Worm (Caenorhabditis elegans) whole organism, L4 larva: ENCODE measurements around the gene lips-15.
"Not testable (repeated sequence)": the region's sequence is repeated elsewhere in the genome, so short reads cannot be mapped to it uniquely, and the experiment has no call there.

ENCODE experiments used
- D1046.2 ChIP-seq: fragments of 200-800 bp; sonication (Bioruptor generic); IDR thresholded peaks from 2 replicates; pipeline ENCODE4 v1.3.6; 2022; ENCODE audit warnings: missing genetic modification characterization, missing compliant biosample characterization
- F26F4.8 ChIP-seq: fragments of 200-800 bp; sonication (Bioruptor generic); conservative IDR thresholded peaks from 2 replicates; pipeline ENCODE4 v1.3.6; 2022; ENCODE audit warnings: missing genetic modification characterization, missing compliant biosample characterization
- F44E2.7 ChIP-seq: fragments of 200-800 bp; sonication (Bioruptor generic); IDR thresholded peaks from 2 replicates; pipeline ENCODE4 v2.1.2; 2022; ENCODE audit warnings: missing genetic modification characterization, missing compliant biosample characterization
- Y5F2A.4 ChIP-seq: fragments of 200-800 bp; sonication (Bioruptor generic); optimal IDR thresholded peaks from 2 replicates; lab custom pipeline; 2018; ENCODE audit warnings: mild to moderate bottlenecking, missing genetic modification characterization, missing compliant biosample characterization
- ZK546.5 ChIP-seq, 2 experiments: sonication (generic microtip); optimal IDR thresholded peaks; 2 replicates each; lab custom pipeline; 2017; ENCODE audit warnings: missing biosample characterization in 2 of 2, missing genetic modification characterization in 2 of 2
- attf-4 ChIP-seq: sonication (generic microtip); optimal IDR thresholded peaks from 3 replicates; lab custom pipeline; 2017; ENCODE audit warnings: missing biosample characterization, missing genetic modification characterization
- ceh-20 ChIP-seq: fragments of 200-800 bp; sonication (Bioruptor generic); IDR thresholded peaks from 2 replicates; pipeline ENCODE4 v1.3.6; 2022; ENCODE audit warnings: missing genetic modification reagents, missing genetic modification characterization, missing compliant biosample characterization
- ces-1 ChIP-seq: fragments of 150-350 bp; sonication (generic microtip); optimal IDR thresholded peaks from 4 replicates; lab custom pipeline; 2014; ENCODE audit warnings: missing biosample characterization, missing genetic modification reagents, missing genetic modification characterization
- cey-2 ChIP-seq: sonication (generic microtip); optimal IDR thresholded peaks from 3 replicates; lab custom pipeline; 2017; ENCODE audit warnings: missing genetic modification characterization, mild to moderate bottlenecking, missing compliant biosample characterization, antibody characterized with exemption, borderline replicate concordance; ENCODE audit not compliant: insufficient read depth
- daf-12 ChIP-seq: fragments of 150-350 bp; optimal IDR thresholded peaks from 2 replicates; lab custom pipeline; 2014; ENCODE audit warnings: missing biosample characterization, missing genetic modification reagents, missing genetic modification characterization
- daf-19 ChIP-seq: fragments of 200-800 bp; sonication (Bioruptor generic); conservative IDR thresholded peaks from 2 replicates; pipeline ENCODE4 v1.3.6; 2022; ENCODE audit warnings: missing genetic modification characterization, missing compliant biosample characterization
- dmd-6 ChIP-seq: fragments of 200-800 bp; sonication (Bioruptor generic); IDR thresholded peaks from 2 replicates; pipeline ENCODE4 v1.3.6; 2022; ENCODE audit warnings: missing genetic modification reagents, missing genetic modification characterization, missing compliant biosample characterization
- dmd-9 ChIP-seq: fragments of 200-800 bp; sonication (Bioruptor generic); IDR thresholded peaks from 2 replicates; pipeline ENCODE4 v1.3.6; 2022; ENCODE audit warnings: missing genetic modification reagents, missing genetic modification characterization, missing compliant biosample characterization
- dpl-1 ChIP-seq: fragments of 150-350 bp; optimal IDR thresholded peaks from 2 replicates; lab custom pipeline; 2014; ENCODE audit warnings: missing biosample characterization, missing genetic modification reagents, missing genetic modification characterization
- dve-1 ChIP-seq: sonication (generic microtip); optimal IDR thresholded peaks from 2 replicates; lab custom pipeline; 2017; ENCODE audit warnings: antibody characterized with exemption, mild to moderate bottlenecking, missing genetic modification characterization, missing compliant biosample characterization; ENCODE audit not compliant: insufficient read depth
- fkh-10 ChIP-seq: fragments of 150-350 bp; optimal IDR thresholded peaks from 2 replicates; lab custom pipeline; 2014; ENCODE audit warnings: missing biosample characterization, missing genetic modification reagents, missing genetic modification characterization
- hif-1 ChIP-seq, 2 experiments: sonication (generic microtip); optimal IDR thresholded peaks; 2 replicates each; lab custom pipeline; 2016 to 2017; ENCODE audit warnings: missing compliant biosample characterization in 2 of 2, missing genetic modification characterization in 2 of 2, missing genetic modification reagents in 2 of 2, missing genotype in 2 of 2, mild to moderate bottlenecking in 1 of 2
- hlh-11 ChIP-seq: fragments of 200-800 bp; sonication (Bioruptor generic); optimal IDR thresholded peaks from 2 replicates; lab custom pipeline; 2018; ENCODE audit warnings: mild to moderate bottlenecking, missing genetic modification characterization, missing compliant biosample characterization
- lin-1 ChIP-seq: fragments of 200-800 bp; sonication (Bioruptor generic); IDR thresholded peaks from 2 replicates; pipeline ENCODE4 v1.3.6; 2022; ENCODE audit warnings: missing genetic modification reagents, missing genetic modification characterization, missing compliant biosample characterization
- lin-15B ChIP-seq: fragments of 150-350 bp; sonication (generic microtip); optimal IDR thresholded peaks from 3 replicates; lab custom pipeline; 2014; ENCODE audit warnings: missing biosample characterization, missing genetic modification characterization
- lin-29 ChIP-seq: fragments of 200-800 bp; sonication (Bioruptor generic); IDR thresholded peaks from 2 replicates; pipeline ENCODE4 v1.3.6; 2022; ENCODE audit warnings: missing genetic modification reagents, missing genetic modification characterization, missing compliant biosample characterization
- lin-38 ChIP-seq: fragments of 200-800 bp; sonication (Bioruptor generic); IDR thresholded peaks from 2 replicates; pipeline ENCODE4 v1.3.6; 2022; ENCODE audit warnings: missing genetic modification reagents, missing genetic modification characterization, missing compliant biosample characterization
- madf-9 ChIP-seq: fragments of 200-800 bp; sonication (Bioruptor generic); conservative IDR thresholded peaks from 2 replicates; pipeline ENCODE4 v1.3.6; 2022; ENCODE audit warnings: missing genetic modification reagents, missing genetic modification characterization, missing compliant biosample characterization
- mdl-1 ChIP-seq, 2 experiments: fragments of 150-350 bp in 1 of 2; sonication (generic microtip) in 1 of 2; optimal IDR thresholded peaks; 2 replicates each; lab custom pipeline; 2014 to 2017; ENCODE audit warnings: missing biosample characterization in 2 of 2, missing genetic modification characterization in 2 of 2
- mdt-29 ChIP-seq: fragments of 200-800 bp; sonication (Bioruptor generic); IDR thresholded peaks from 2 replicates; pipeline ENCODE4 v1.3.6; 2022; ENCODE audit warnings: missing genetic modification reagents, missing genetic modification characterization, missing compliant biosample characterization
- mep-1 ChIP-seq: fragments of 150-350 bp; sonication (generic microtip); optimal IDR thresholded peaks from 3 replicates; lab custom pipeline; 2014; ENCODE audit warnings: missing biosample characterization, missing genetic modification characterization
- mxl-2 ChIP-seq: fragments of 200-800 bp; sonication (Bioruptor generic); conservative IDR thresholded peaks from 2 replicates; pipeline ENCODE4 v1.3.6; 2022; ENCODE audit warnings: missing genetic modification reagents, missing genetic modification characterization, missing compliant biosample characterization
- nhr-11 ChIP-seq: fragments of 150-350 bp; optimal IDR thresholded peaks from 2 replicates; lab custom pipeline; 2014; ENCODE audit warnings: missing biosample characterization, missing genetic modification characterization
- nhr-111 ChIP-seq: fragments of 200-800 bp; sonication (Bioruptor generic); optimal IDR thresholded peaks from 2 replicates; lab custom pipeline; 2018; ENCODE audit warnings: mild to moderate bottlenecking, missing genetic modification characterization, missing compliant biosample characterization
- nhr-25 ChIP-seq: sonication (generic microtip); optimal IDR thresholded peaks from 2 replicates; lab custom pipeline; 2017; ENCODE audit warnings: missing genetic modification characterization, mild to moderate bottlenecking, missing compliant biosample characterization, antibody characterized with exemption, moderate library complexity, borderline replicate concordance; ENCODE audit not compliant: insufficient read depth
- nhr-28 ChIP-seq: fragments of 150-350 bp; optimal IDR thresholded peaks from 2 replicates; lab custom pipeline; 2014; ENCODE audit warnings: missing biosample characterization, missing genetic modification characterization
- nhr-42 ChIP-seq: fragments of 200-800 bp; sonication (Bioruptor generic); IDR thresholded peaks from 2 replicates; pipeline ENCODE4 v1.3.6; 2022; ENCODE audit warnings: missing genetic modification characterization, missing compliant biosample characterization
- nhr-48 ChIP-seq: sonication (generic microtip); optimal IDR thresholded peaks from 2 replicates; lab custom pipeline; 2016; ENCODE audit warnings: mild to moderate bottlenecking, missing genetic modification characterization, missing compliant biosample characterization
- nhr-6 ChIP-seq: fragments of 150-350 bp; optimal IDR thresholded peaks from 2 replicates; lab custom pipeline; 2014; ENCODE audit warnings: missing biosample characterization, missing genetic modification characterization
- nhr-76 ChIP-seq: fragments of 150-350 bp; optimal IDR thresholded peaks from 2 replicates; lab custom pipeline; 2014; ENCODE audit warnings: missing biosample characterization, missing genetic modification characterization
- pha-4 ChIP-seq, 2 experiments: fragments of 150-350 bp in 1 of 2; fragments of 200-800 bp in 1 of 2; sonication (Bioruptor generic) in 1 of 2; IDR thresholded peaks in 1 of 2; optimal IDR thresholded peaks in 1 of 2; 2 replicates each; pipeline versions ENCODE4 v1.3.6 to Lab custom; 2014 to 2022; ENCODE audit warnings: missing genetic modification characterization in 2 of 2, missing genetic modification reagents in 2 of 2, missing biosample characterization in 1 of 2, missing compliant biosample characterization in 1 of 2
- rbr-2 ChIP-seq: sonication (generic microtip); optimal IDR thresholded peaks from 2 replicates; lab custom pipeline; 2016; ENCODE audit warnings: missing genotype, missing genetic modification characterization, missing compliant biosample characterization
- sdz-12 ChIP-seq: fragments of 200-800 bp; sonication (Bioruptor generic); optimal IDR thresholded peaks from 2 replicates; lab custom pipeline; 2018; ENCODE audit warnings: mild to moderate bottlenecking, missing genetic modification characterization, missing compliant biosample characterization
- spr-1 ChIP-seq: sonication (generic microtip); optimal IDR thresholded peaks from 2 replicates; lab custom pipeline; 2016; ENCODE audit warnings: mild to moderate bottlenecking, missing genetic modification characterization, missing compliant biosample characterization
- unc-62 ChIP-seq, 3 experiments: fragments of 150-350 bp in 1 of 3; sonication (generic microtip); optimal IDR thresholded peaks in 2 of 3; peaks in 1 of 3; 1 replicate in 1 of 3; 2 replicates in 2 of 3; lab custom pipeline; 2014 to 2017; ENCODE audit warnings: missing biosample characterization in 3 of 3, missing genetic modification characterization in 3 of 3, missing genetic modification reagents in 3 of 3, missing genotype in 1 of 3
- ztf-7 ChIP-seq: fragments of 150-350 bp; optimal IDR thresholded peaks from 2 replicates; lab custom pipeline; 2014; ENCODE audit warnings: missing biosample characterization, missing genetic modification characterization

Gene lips-15

DNA sequence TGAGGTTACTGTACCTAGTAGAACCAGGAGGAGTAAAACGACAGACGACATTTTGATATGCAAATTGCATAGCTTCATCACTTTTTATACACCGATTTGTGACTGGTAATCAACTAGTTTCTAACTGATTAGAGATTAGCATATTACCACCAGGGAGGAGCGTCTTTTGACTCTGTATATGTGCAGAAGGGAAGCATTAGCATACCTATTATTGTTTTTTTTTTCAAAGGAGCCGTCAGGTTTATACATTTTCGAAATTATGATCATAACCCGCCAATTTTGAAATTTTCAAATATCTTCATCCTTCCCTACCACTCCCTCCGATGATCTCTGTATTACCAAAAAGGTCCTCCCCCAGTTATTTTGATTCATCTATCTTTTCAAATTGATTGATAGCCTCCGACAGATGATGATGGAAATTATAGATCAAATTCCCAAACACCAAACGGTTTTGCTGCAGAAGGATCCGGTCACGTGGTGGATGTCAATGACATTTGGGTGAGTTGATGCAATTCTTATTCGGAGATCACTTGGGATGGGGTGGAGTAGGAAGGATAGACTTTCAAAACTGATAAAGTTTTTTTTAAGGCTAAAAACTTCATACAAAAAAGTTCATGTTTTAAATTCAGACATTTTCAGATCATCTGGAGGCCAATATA lies 17.9 kb downstream of the lips-15 start, which contains the start of gene nspe-8 (continued):
- TF ChIP-seq daf-19 (GFP tag; lab: Robert Waterston, UW) (no peak), ztf-7 (no peak), hlh-11 (tag; lab: Kevin White, UChicago) (peak; percentile 47), lin-29 (GFP tag; lab: Robert Waterston, UW) (no peak), nhr-76 (tag; lab: Kevin White, UChicago) (no peak), D1046.2 (GFP tag; lab: Robert Waterston, UW) (no peak), nhr-6 (no peak), spr-1 (tag; lab: Kevin White, UChicago) (no peak), ces-1 (GFP tag; lab: Kevin White, UChicago) (no peak), unc-62 (GFP tag; optimal IDR thresholded peaks at IDR 0.05 in 1 of 2; lab: Kevin White, UChicago) (peak in 1 of 2 experiments; percentile 76), unc-62 (tag; optimal IDR thresholded peaks at IDR 0.05; lab: Kevin White, UChicago) (no peak)

DNA sequence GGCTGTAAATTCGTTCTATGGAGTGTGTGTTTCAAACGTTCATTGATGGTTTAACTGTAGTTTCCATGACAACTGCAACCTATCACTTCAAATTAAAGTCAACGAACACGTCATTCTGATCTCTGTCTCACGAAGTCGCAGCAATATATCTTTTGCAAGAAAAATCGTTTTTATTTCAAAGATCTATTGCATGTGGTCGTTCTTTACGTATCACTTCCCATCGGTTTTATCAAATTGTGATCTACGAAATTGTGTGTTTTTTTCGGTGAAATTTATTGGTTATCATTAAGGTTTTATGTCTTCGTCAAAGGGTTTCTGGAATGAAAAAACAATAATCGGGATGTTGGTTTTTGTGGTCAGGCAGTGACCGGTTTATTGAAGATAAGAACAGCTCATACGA lies 18.7 kb downstream of the lips-15 start:
- TF ChIP-seq hif-1 (tag; optimal IDR thresholded peaks at IDR 0.05; lab: Kevin White, UChicago) (peak in 1 of 2 experiments; percentile 11), nhr-28 (tag; lab: Kevin White, UChicago) (no peak), daf-12 (tag; lab: Kevin White, UChicago) (no peak), ceh-20 (GFP tag; lab: Robert Waterston, UW) (peak; percentile 55; the same call in 1 of the 2 replicates), mdl-1 (tag; optimal IDR thresholded peaks at IDR 0.05; lab: Kevin White, UChicago) (no peak), F26F4.8 (GFP tag; lab: Robert Waterston, UW) (no peak), sdz-12 (GFP tag; lab: Kevin White, UChicago) (no peak), lin-38 (no peak), dmd-6 (peak; percentile 21; the same call in 1 of the 2 replicates)

DNA sequence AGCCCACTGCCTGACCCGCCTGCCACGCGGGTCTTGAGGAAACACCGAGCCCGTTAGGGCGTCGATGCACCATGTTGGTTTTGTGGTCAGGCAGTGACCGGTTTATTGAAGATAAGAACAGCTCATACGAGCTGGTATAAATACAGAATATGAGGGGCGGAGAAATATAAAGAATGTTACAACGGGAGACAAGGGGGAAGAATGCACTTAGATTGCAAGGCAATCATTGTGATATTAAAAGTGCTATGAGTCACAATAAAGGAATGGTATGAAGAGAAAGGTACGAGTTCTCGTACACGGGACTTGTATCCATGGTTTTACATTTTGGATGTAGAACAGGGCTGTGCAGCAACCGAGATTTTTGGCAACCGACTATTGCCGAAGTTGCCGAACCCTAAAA lies 20.2 kb downstream of the lips-15 start, which contains the start of gene Y38E10A.14:
TSS of gene Y38E10A.14 (minus strand) at position 101 of the 400 bp plus-strand sequence.
- TF ChIP-seq hlh-11 (tag; lab: Kevin White, UChicago); mxl-2; lin-15B (tag; lab: Kevin White, UChicago): not testable (repeated sequence)

DNA sequence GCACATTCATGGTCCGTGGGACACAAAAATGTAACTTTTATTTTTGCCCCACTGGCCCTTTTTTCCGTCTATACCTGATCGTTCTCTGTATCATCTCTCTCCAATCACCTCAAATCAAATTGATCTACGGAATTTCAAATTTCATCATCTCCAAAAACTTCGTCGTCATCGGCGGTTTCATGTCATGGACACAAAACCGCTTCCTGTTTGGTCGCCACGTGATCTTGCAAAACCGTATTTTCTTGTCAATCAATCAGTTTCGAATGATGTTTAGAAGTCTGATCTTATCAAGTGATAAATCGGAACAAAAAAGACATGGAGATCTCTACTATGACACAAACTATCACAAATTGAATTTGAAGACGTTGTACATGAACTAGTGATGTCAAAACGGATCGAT lies 21.5 kb downstream of the lips-15 start:
- TF ChIP-seq D1046.2 (GFP tag; lab: Robert Waterston, UW) (no peak), daf-12 (tag; lab: Kevin White, UChicago) (no peak), lin-1 (GFP tag; lab: Robert Waterston, UW) (no peak), dmd-6 (peak; percentile 70), ceh-20 (GFP tag; lab: Robert Waterston, UW) (0 out of 2 replicates have a peak, but pooled peaks have one; percentile 19), hlh-11 (tag; lab: Kevin White, UChicago) (peak; percentile 76), nhr-28 (tag; lab: Kevin White, UChicago) (peak; percentile 90), nhr-42 (GFP tag; lab: Robert Waterston, UW) (no peak), attf-4 (tag; lab: Kevin White, UChicago) (no peak), lin-38 (no peak), mep-1 (tag; lab: Kevin White, UChicago) (no peak), nhr-48 (peak; percentile 70), cey-2 (tag; lab: Kevin White, UChicago) (peak; percentile 79), nhr-6 (no peak), nhr-25 (tag; lab: Kevin White, UChicago) (peak; percentile 52), pha-4 (GFP tag; IDR thresholded peaks at IDR 0.05; lab: Robert Waterston, UW) (no peak), pha-4 (tag; optimal IDR thresholded peaks at IDR 0.05; lab: Kevin White, UChicago) (no peak), F44E2.7 (GFP tag; lab: Robert Waterston, UW) (no peak), dmd-9 (GFP tag; lab: Robert Waterston, UW) (no peak), mdl-1 (tag; optimal IDR thresholded peaks at IDR 0.05; lab: Kevin White, UChicago) (peak; percentile 35 to 85), fkh-10 (no peak), dpl-1 (GFP tag; lab: Kevin White, UChicago) (no peak), mdt-29 (GFP tag; lab: Robert Waterston, UW) (no peak), dve-1 (no peak), nhr-11 (tag; lab: Kevin White, UChicago) (no peak), ZK546.5 (tag; optimal IDR thresholded peaks at IDR 0.05; lab: Kevin White, UChicago) (no peak), Y5F2A.4 (GFP tag; lab: Kevin White, UChicago) (no peak), rbr-2 (tag; lab: Kevin White, UChicago) (no peak), madf-9 (GFP tag; lab: Robert Waterston, UW) (no peak), nhr-111 (no peak)
